Worm (Caenorhabditis elegans): ENCODE measurements around the gene C23H5.12.

ce11 chrIV:2122488-2122887 lies 10.8 kb upstream of the C23H5.12 start, which contains the start of gene glb-7:
- TF ChIP-seq egl-27 (tag; optimal IDR thresholded peaks at IDR 0.05) (no peak), nhr-12 (tag; optimal IDR thresholded peaks at IDR 0.05) (no peak), unc-62 (GFP tag; optimal IDR thresholded peaks at IDR 0.05) (no peak), nhr-25 (tag; optimal IDR thresholded peaks at IDR 0.05) (no peak), skn-1 (tag; optimal IDR thresholded peaks at IDR 0.05) (no peak), nhr-76 (tag; optimal IDR thresholded peaks at IDR 0.05) (no peak), ztf-4 (tag; optimal IDR thresholded peaks at IDR 0.05) (no peak), nhr-11 (tag; optimal IDR thresholded peaks at IDR 0.05) (no peak), zag-1 (tag; optimal IDR thresholded peaks at IDR 0.05) (no peak), aly-2 (tag; optimal IDR thresholded peaks at IDR 0.05) (no peak), nhr-67 (tag; optimal IDR thresholded peaks at IDR 0.05) (no peak), sea-2 (GFP tag; optimal IDR thresholded peaks at IDR 0.05) (no peak), ZK546.5 (tag; optimal IDR thresholded peaks at IDR 0.05) (no peak)
